Fruit fly (Drosophila melanogaster) whole organism, prepupa: ENCODE results near the gene CG6333.
A peak's percentile ranks its signal among the peaks of the same experiment; 100 is the strongest.

Experiments
- Blimp-1 ChIP-seq: fragments of 200-800 bp; sonication (Bioruptor generic); optimal IDR thresholded peaks from 3 replicates; lab custom pipeline; 2017; ENCODE audit warnings: missing biosample characterization, missing genetic modification characterization, mild to moderate bottlenecking, moderate library complexity, missing genetic modification reagents
- CG10631 ChIP-seq: fragments of 200-800 bp; sonication (Bioruptor generic); optimal IDR thresholded peaks from 2 replicates; lab custom pipeline; 2016; ENCODE audit warnings: missing biosample characterization, missing genetic modification characterization
- CG10669 ChIP-seq: fragments of 200-800 bp; sonication (Bioruptor generic); optimal IDR thresholded peaks from 3 replicates; lab custom pipeline; 2018; ENCODE audit warnings: missing biosample characterization, mild to moderate bottlenecking, missing genetic modification characterization, moderate library complexity
- CG11902 ChIP-seq: fragments of 200-800 bp; sonication (Bioruptor generic); optimal IDR thresholded peaks from 3 replicates; lab custom pipeline; 2016; ENCODE audit warnings: missing biosample characterization, missing genetic modification characterization
- CG15336 ChIP-seq: fragments of 200-800 bp; sonication (Bioruptor generic); IDR thresholded peaks from 2 replicates; pipeline ENCODE4 v1.3.6; 2022; ENCODE audit warnings: missing biosample characterization, missing genetic modification characterization
- CG1621 ChIP-seq: fragments of 200-800 bp; sonication (Bioruptor generic); optimal IDR thresholded peaks from 3 replicates; lab custom pipeline; 2018; ENCODE audit warnings: missing biosample characterization, mild to moderate bottlenecking, missing genetic modification characterization
- CG3032 ChIP-seq: fragments of 200-800 bp; optimal IDR thresholded peaks from 2 replicates; lab custom pipeline; 2019; ENCODE audit warnings: missing biosample characterization, mild to moderate bottlenecking, missing genetic modification characterization, moderate library complexity
- CG31627 ChIP-seq: fragments of 200-800 bp; sonication (Bioruptor generic); optimal IDR thresholded peaks from 3 replicates; lab custom pipeline; 2016; ENCODE audit warnings: missing biosample characterization, missing genetic modification characterization
- CG32006 ChIP-seq: fragments of 200-800 bp; sonication (Bioruptor generic); optimal IDR thresholded peaks from 3 replicates; lab custom pipeline; 2017; ENCODE audit warnings: missing biosample characterization, mild to moderate bottlenecking, missing genetic modification characterization
- CG34406 ChIP-seq: fragments of 200-800 bp; sonication (Bioruptor generic); optimal IDR thresholded peaks from 3 replicates; lab custom pipeline; 2016; ENCODE audit warnings: missing biosample characterization, missing genetic modification characterization
- CG3919 ChIP-seq: fragments of 200-800 bp; sonication (Bioruptor generic); optimal IDR thresholded peaks from 3 replicates; lab custom pipeline; 2016; ENCODE audit warnings: missing biosample characterization, missing genetic modification characterization
- CG4318 ChIP-seq: fragments of 200-800 bp; sonication (Bioruptor generic); optimal IDR thresholded peaks from 3 replicates; lab custom pipeline; 2017; ENCODE audit warnings: missing biosample characterization, mild to moderate bottlenecking, missing genetic modification characterization
- CG6163 ChIP-seq: fragments of 200-800 bp; sonication (Bioruptor generic); IDR thresholded peaks from 3 replicates; pipeline ENCODE4 v1.3.6; 2022; ENCODE audit warnings: missing biosample characterization, missing genetic modification characterization
- CG6276 ChIP-seq: fragments of 200-800 bp; sonication (Bioruptor generic); optimal IDR thresholded peaks from 2 replicates; lab custom pipeline; 2017; ENCODE audit warnings: missing biosample characterization, mild to moderate bottlenecking, missing genetic modification characterization
- CG6792 ChIP-seq: fragments of 200-800 bp; sonication (Bioruptor generic); optimal IDR thresholded peaks from 3 replicates; lab custom pipeline; 2016; ENCODE audit warnings: missing biosample characterization, missing genetic modification characterization
- CG6808 ChIP-seq: fragments of 200-800 bp; sonication (Bioruptor generic); optimal IDR thresholded peaks from 3 replicates; lab custom pipeline; 2017; ENCODE audit warnings: missing biosample characterization, missing genetic modification characterization, mild to moderate bottlenecking, moderate library complexity, missing genetic modification reagents
- CG6854 ChIP-seq: fragments of 200-800 bp; sonication (Bioruptor generic); optimal IDR thresholded peaks from 2 replicates; lab custom pipeline; 2017; ENCODE audit warnings: missing biosample characterization, mild to moderate bottlenecking, missing genetic modification characterization
- CG8119 ChIP-seq: fragments of 200-800 bp; sonication (Bioruptor generic); IDR thresholded peaks from 3 replicates; pipeline ENCODE4 v1.3.6; 2022; ENCODE audit warnings: missing biosample characterization, missing genetic modification characterization
- CG8319 ChIP-seq: fragments of 200-800 bp; sonication (Bioruptor generic); optimal IDR thresholded peaks from 3 replicates; lab custom pipeline; 2016; ENCODE audit warnings: missing biosample characterization, missing genetic modification characterization
- CG8632 ChIP-seq: fragments of 200-800 bp; sonication (Bioruptor generic); optimal IDR thresholded peaks from 3 replicates; lab custom pipeline; 2016; ENCODE audit warnings: missing biosample characterization, missing genetic modification characterization
- CG9139 ChIP-seq: fragments of 200-800 bp; sonication (Bioruptor generic); optimal IDR thresholded peaks from 3 replicates; lab custom pipeline; 2017; ENCODE audit warnings: missing biosample characterization, mild to moderate bottlenecking, missing genetic modification characterization
- Eip75B ChIP-seq: fragments of 200-800 bp; sonication (Bioruptor generic); optimal IDR thresholded peaks from 3 replicates; lab custom pipeline; 2016; ENCODE audit warnings: missing biosample characterization, missing genetic modification characterization
- Eip78C ChIP-seq: fragments of 200-800 bp; sonication (Bioruptor generic); peaks from one replicate; lab custom pipeline; 2016; ENCODE audit warnings: missing biosample characterization, missing genetic modification characterization
- Ets21C ChIP-seq: fragments of 200-800 bp; sonication (Bioruptor generic); optimal IDR thresholded peaks from 3 replicates; lab custom pipeline; 2016; ENCODE audit warnings: missing biosample characterization, missing genetic modification characterization
- Gug ChIP-seq: fragments of 200-800 bp; sonication (Bioruptor generic); IDR thresholded peaks from 2 replicates; pipeline ENCODE4 v1.3.6; 2022; ENCODE audit warnings: missing biosample characterization, missing genetic modification characterization
- Hr38 ChIP-seq: sonication (Bioruptor generic); optimal IDR thresholded peaks from 2 replicates; lab custom pipeline; 2016; ENCODE audit warnings: missing biosample characterization, missing genetic modification characterization
- Hr39 ChIP-seq: fragments of 200-800 bp; sonication (Bioruptor generic); optimal IDR thresholded peaks from 2 replicates; lab custom pipeline; 2016; ENCODE audit warnings: missing biosample characterization, missing genetic modification characterization
- Hr4 ChIP-seq: fragments of 200-800 bp; sonication (Bioruptor generic); optimal IDR thresholded peaks from 3 replicates; lab custom pipeline; 2016; ENCODE audit warnings: missing biosample characterization, missing genetic modification characterization
- Lpt ChIP-seq: fragments of 200-800 bp; sonication (Bioruptor generic); optimal IDR thresholded peaks from 3 replicates; lab custom pipeline; 2016; ENCODE audit warnings: missing biosample characterization, missing genetic modification characterization
- OdsH ChIP-seq: fragments of 200-800 bp; sonication (Bioruptor generic); optimal IDR thresholded peaks from 3 replicates; lab custom pipeline; 2016; ENCODE audit warnings: missing biosample characterization, missing genetic modification characterization
- Smox ChIP-seq: fragments of 200-800 bp; sonication (Bioruptor generic); optimal IDR thresholded peaks from 3 replicates; lab custom pipeline; 2016; ENCODE audit warnings: missing biosample characterization, missing genetic modification characterization
- Sox102F ChIP-seq: fragments of 200-800 bp; sonication (Bioruptor generic); optimal IDR thresholded peaks from 2 replicates; lab custom pipeline; 2016; ENCODE audit warnings: missing biosample characterization, mild to moderate bottlenecking, missing genetic modification characterization
- Sox14 ChIP-seq: fragments of 200-800 bp; sonication (Bioruptor generic); optimal IDR thresholded peaks from 3 replicates; lab custom pipeline; 2016; ENCODE audit warnings: missing biosample characterization, missing genetic modification characterization
- Sox15 ChIP-seq: fragments of 200-800 bp; sonication (Bioruptor generic); optimal IDR thresholded peaks from 3 replicates; lab custom pipeline; 2016; ENCODE audit warnings: missing biosample characterization, missing genetic modification characterization
- achi ChIP-seq: fragments of 200-800 bp; sonication (Bioruptor generic); optimal IDR thresholded peaks from 3 replicates; lab custom pipeline; 2016; ENCODE audit warnings: missing biosample characterization, missing genetic modification characterization
- acj6 ChIP-seq: fragments of 200-800 bp; sonication (Bioruptor generic); optimal IDR thresholded peaks from 3 replicates; lab custom pipeline; 2016; ENCODE audit warnings: missing biosample characterization, missing genetic modification characterization
- cyc ChIP-seq: fragments of 200-800 bp; sonication (Bioruptor generic); optimal IDR thresholded peaks from 3 replicates; lab custom pipeline; 2016; ENCODE audit warnings: missing biosample characterization, missing genetic modification characterization
- dac ChIP-seq: fragments of 200-800 bp; sonication (Bioruptor generic); optimal IDR thresholded peaks from 2 replicates; lab custom pipeline; 2017; ENCODE audit warnings: missing biosample characterization, mild to moderate bottlenecking, missing genetic modification characterization
- dsx ChIP-seq: fragments of 200-800 bp; optimal IDR thresholded peaks from 3 replicates; lab custom pipeline; 2019; ENCODE audit warnings: missing biosample characterization, mild to moderate bottlenecking, missing genetic modification characterization, moderate library complexity; ENCODE audit not compliant: poor library complexity, severe bottlenecking
- eg ChIP-seq: fragments of 200-800 bp; sonication (Bioruptor generic); IDR thresholded peaks from 3 replicates; pipeline ENCODE4 v1.3.6; 2022; ENCODE audit warnings: missing biosample characterization, missing genetic modification characterization
- fd59A ChIP-seq: fragments of 200-800 bp; sonication (Bioruptor generic); optimal IDR thresholded peaks from 2 replicates; lab custom pipeline; 2017; ENCODE audit warnings: missing biosample characterization, mild to moderate bottlenecking, missing genetic modification characterization, missing genetic modification reagents
- fd85E ChIP-seq: fragments of 200-800 bp; sonication (Bioruptor generic); optimal IDR thresholded peaks from 3 replicates; lab custom pipeline; 2016; ENCODE audit warnings: missing biosample characterization, missing genetic modification characterization
- fkh ChIP-seq: fragments of 200-800 bp; sonication (Bioruptor generic); optimal IDR thresholded peaks from 3 replicates; lab custom pipeline; 2017; ENCODE audit warnings: missing biosample characterization, mild to moderate bottlenecking, missing genetic modification characterization, moderate library complexity
- lz ChIP-seq: fragments of 200-800 bp; sonication (Bioruptor generic); optimal IDR thresholded peaks from 3 replicates; lab custom pipeline; 2016; ENCODE audit warnings: missing biosample characterization, missing genetic modification characterization
- net ChIP-seq: fragments of 200-800 bp; sonication (Bioruptor generic); optimal IDR thresholded peaks from 3 replicates; lab custom pipeline; 2016; ENCODE audit warnings: missing biosample characterization, missing genetic modification characterization
- pdm3 ChIP-seq: fragments of 200-800 bp; sonication (Bioruptor generic); optimal IDR thresholded peaks from 3 replicates; lab custom pipeline; 2016; ENCODE audit warnings: missing biosample characterization, missing genetic modification characterization
- salr ChIP-seq, 2 experiments: fragments of 200-800 bp; sonication (Bioruptor generic); optimal IDR thresholded peaks; 3 replicates each; lab custom pipeline; 2016 to 2018; ENCODE audit warnings: missing biosample characterization in 2 of 2, missing genetic modification characterization in 2 of 2, mild to moderate bottlenecking in 1 of 2
- spab ChIP-seq: fragments of 200-800 bp; sonication (Bioruptor generic); optimal IDR thresholded peaks from 2 replicates; lab custom pipeline; 2017; ENCODE audit warnings: missing biosample characterization, mild to moderate bottlenecking, missing genetic modification characterization, missing genetic modification reagents
- ss ChIP-seq, 2 experiments: fragments of 200-800 bp; sonication (Bioruptor generic); optimal IDR thresholded peaks; 2 replicates in 1 of 2; 3 replicates in 1 of 2; lab custom pipeline; 2017 to 2018; ENCODE audit warnings: mild to moderate bottlenecking in 2 of 2, missing biosample characterization in 2 of 2, missing genetic modification characterization in 2 of 2, moderate library complexity in 1 of 2
- svp ChIP-seq: fragments of 200-800 bp; sonication (Bioruptor generic); peaks from one replicate; lab custom pipeline; 2016; ENCODE audit warnings: missing biosample characterization, missing genetic modification characterization
- topi ChIP-seq: fragments of 200-800 bp; sonication (Bioruptor generic); optimal IDR thresholded peaks from 3 replicates; lab custom pipeline; 2016; ENCODE audit warnings: missing biosample characterization, missing genetic modification characterization
- vri ChIP-seq: fragments of 200-800 bp; sonication (Bioruptor generic); optimal IDR thresholded peaks from 3 replicates; lab custom pipeline; 2016; ENCODE audit warnings: missing biosample characterization, mild to moderate bottlenecking, missing genetic modification characterization

The CG6333 gene

dm6 chr3L:17502235-17502634 lies 16.2 kb upstream of the CG6333 start:
- peak; percentile 91 for TF ChIP-seq Sox102F (GFP tag; lab: Kevin White, UChicago)
- TF ChIP-seq CG15336 (GFP tag; lab: Robert Waterston, UW) = peak; percentile 71
- peak; percentile 38 for TF ChIP-seq CG32006 (GFP tag; lab: Kevin White, UChicago)
- TF ChIP-seq svp (GFP tag; lab: Kevin White, UChicago) = peak; percentile 94
- TF ChIP-seq dac (GFP tag; lab: Kevin White, UChicago) = no peak
- TF ChIP-seq CG9139 (GFP tag; lab: Kevin White, UChicago) = no peak
- peak; percentile 65 for TF ChIP-seq CG8632 (GFP tag; lab: Kevin White, UChicago)
- peak; percentile 65 for TF ChIP-seq eg
- no peak for TF ChIP-seq CG6276
- peak; percentile 56 for TF ChIP-seq net (GFP tag; lab: Kevin White, UChicago)
- peak; percentile 65 for TF ChIP-seq CG6792 (GFP tag; lab: Kevin White, UChicago)
- TF ChIP-seq Sox15 (GFP tag; lab: Kevin White, UChicago) = peak; percentile 66
- TF ChIP-seq CG6808 (GFP tag; lab: Kevin White, UChicago) = peak; percentile 1
- TF ChIP-seq CG10631 = peak; percentile 58
- peak; percentile 10 for TF ChIP-seq CG6854 (GFP tag; lab: Kevin White, UChicago)
- TF ChIP-seq lz (GFP tag; lab: Kevin White, UChicago) = peak; percentile 88
- no peak for TF ChIP-seq dsx (GFP tag; lab: Kevin White, UChicago)
- TF ChIP-seq CG8119 (GFP tag; lab: Robert Waterston, UW) = 0 out of 3 replicates have a peak, but pooled peaks have one; percentile 31
- TF ChIP-seq CG31627 (GFP tag; lab: Kevin White, UChicago) = peak; percentile 89
- no peak for TF ChIP-seq Gug
- no peak for TF ChIP-seq CG1621 (tag; lab: Kevin White, UChicago)
- peak; percentile 46 for TF ChIP-seq OdsH (GFP tag; lab: Kevin White, UChicago)
- TF ChIP-seq CG10669 (GFP tag; lab: Kevin White, UChicago) = peak; percentile 37
- peak; percentile 54 for TF ChIP-seq CG8319 (GFP tag; lab: Kevin White, UChicago)
- no peak for TF ChIP-seq CG3032 (tag; lab: Kevin White, UChicago)
- peak; percentile 66 for TF ChIP-seq CG3919 (GFP tag; lab: Kevin White, UChicago)
- TF ChIP-seq topi (GFP tag; lab: Kevin White, UChicago) = peak; percentile 85
- TF ChIP-seq ss (GFP tag; optimal IDR thresholded peaks at IDR 0.05; lab: Kevin White, UChicago) = no peak
- no peak for TF ChIP-seq CG4318
- peak in 1 of 2 experiments; percentile 13 for TF ChIP-seq salr (GFP tag; optimal IDR thresholded peaks at IDR 0.05; lab: Kevin White, UChicago)
- peak; percentile 55 for TF ChIP-seq Blimp-1 (GFP tag; lab: Kevin White, UChicago)
- peak; percentile 89 for TF ChIP-seq Hr39
- TF ChIP-seq Smox (GFP tag; lab: Kevin White, UChicago) = peak; percentile 88
- TF ChIP-seq CG34406 = peak; percentile 69
- no peak for TF ChIP-seq fd85E (GFP tag; lab: Kevin White, UChicago)
- no peak for TF ChIP-seq spab (GFP tag; lab: Kevin White, UChicago)
- TF ChIP-seq achi (GFP tag; lab: Kevin White, UChicago) = peak; percentile 68
- TF ChIP-seq Sox14 (GFP tag; lab: Kevin White, UChicago) = peak; percentile 80
- no peak for TF ChIP-seq fd59A (GFP tag; lab: Kevin White, UChicago)
- peak; percentile 28 for TF ChIP-seq Hr4 (GFP tag; lab: Kevin White, UChicago)
- peak; percentile 80 for TF ChIP-seq Eip75B (GFP tag; lab: Kevin White, UChicago)
- TF ChIP-seq Ets21C (GFP tag; lab: Kevin White, UChicago) = peak; percentile 80
- peak; percentile 68 for TF ChIP-seq pdm3
- peak; percentile 76 for TF ChIP-seq vri
- TF ChIP-seq Lpt (GFP tag; lab: Kevin White, UChicago) = peak; percentile 23
- peak; percentile 90 for TF ChIP-seq Eip78C (GFP tag; lab: Kevin White, UChicago)
- TF ChIP-seq acj6 (GFP tag; lab: Kevin White, UChicago) = peak; percentile 75
- TF ChIP-seq CG6163 (GFP tag; lab: Robert Waterston, UW) = peak; percentile 76
- TF ChIP-seq fkh = no peak
- peak; percentile 51 for TF ChIP-seq CG11902
- peak; percentile 83 for TF ChIP-seq cyc (GFP tag; lab: Kevin White, UChicago)
- no peak for TF ChIP-seq Hr38 (GFP tag; lab: Kevin White, UChicago)
